Fruit fly (Drosophila melanogaster) whole organism, embryonic: Measurements from ENCODE around the gene ninaG.

Experiments used
- Atf-2 ChIP-seq: fragments of 200-800 bp; sonication (Bioruptor generic); optimal IDR thresholded peaks from 2 replicates; lab custom pipeline; 2016; ENCODE audit warnings: missing biosample characterization, missing genetic modification characterization
- Atf3 ChIP-seq: fragments of 200-800 bp; sonication (Bioruptor generic); optimal IDR thresholded peaks from 3 replicates; lab custom pipeline; 2016; ENCODE audit warnings: missing biosample characterization, missing genetic modification characterization
- Awh ChIP-seq: fragments of 200-800 bp; sonication (Bioruptor generic); IDR thresholded peaks from 2 replicates; pipeline ENCODE4, ENCODE4 v1.3.6; 2022; ENCODE audit warnings: missing biosample characterization, missing genetic modification characterization
- Bteb2 ChIP-seq: fragments of 200-800 bp; sonication (Bioruptor generic); optimal IDR thresholded peaks from 2 replicates; lab custom pipeline; 2016; ENCODE audit warnings: missing biosample characterization, missing genetic modification characterization
- CG1024 ChIP-seq: fragments of 200-800 bp; sonication (Bioruptor generic); IDR thresholded peaks from 2 replicates; pipeline ENCODE4 v1.3.6; 2022; ENCODE audit warnings: missing biosample characterization, missing genetic modification characterization
- CG1529 ChIP-seq: fragments of 200-800 bp; sonication (Bioruptor generic); optimal IDR thresholded peaks from 3 replicates; lab custom pipeline; 2018; ENCODE audit warnings: missing biosample characterization, missing genetic modification characterization
- CG15601 ChIP-seq: fragments of 200-800 bp; sonication (Bioruptor generic); optimal IDR thresholded peaks from 3 replicates; lab custom pipeline; 2019; ENCODE audit warnings: missing biosample characterization, mild to moderate bottlenecking, missing genetic modification characterization, moderate library complexity
- CG17912 ChIP-seq: fragments of 200-800 bp; sonication (Bioruptor generic); optimal IDR thresholded peaks from 2 replicates; lab custom pipeline; 2018; ENCODE audit warnings: missing biosample characterization, mild to moderate bottlenecking, missing genetic modification characterization
- CG2120 ChIP-seq: fragments of 200-800 bp; sonication (Bioruptor generic); optimal IDR thresholded peaks from 3 replicates; lab custom pipeline; 2016; ENCODE audit warnings: missing biosample characterization, missing genetic modification characterization
- CG2199 ChIP-seq: fragments of 200-800 bp; sonication (Bioruptor generic); IDR thresholded peaks from 3 replicates; pipeline ENCODE4 v1.3.6; 2022; ENCODE audit warnings: missing biosample characterization, missing genetic modification characterization
- CG2712 ChIP-seq: fragments of 200-800 bp; optimal IDR thresholded peaks from 3 replicates; lab custom pipeline; 2019; ENCODE audit warnings: missing biosample characterization, mild to moderate bottlenecking, missing genetic modification characterization, moderate library complexity
- CG30431 ChIP-seq: fragments of 200-800 bp; sonication (Bioruptor generic); optimal IDR thresholded peaks from 2 replicates; lab custom pipeline; 2017; ENCODE audit warnings: missing biosample characterization, missing genetic modification characterization
- CG34224 ChIP-seq: fragments of 200-800 bp; sonication (Bioruptor generic); IDR thresholded peaks from 3 replicates; pipeline ENCODE4 v1.3.6; 2022; ENCODE audit warnings: missing biosample characterization, missing genetic modification characterization; ENCODE audit not compliant: partially characterized antibody
- CG4328 ChIP-seq: fragments of 200-800 bp; sonication (Bioruptor generic); optimal IDR thresholded peaks from 3 replicates; lab custom pipeline; 2017; ENCODE audit warnings: missing biosample characterization, missing genetic modification reagents, missing genetic modification characterization
- CG4404 ChIP-seq: fragments of 200-800 bp; sonication (Bioruptor generic); IDR thresholded peaks from 2 replicates; pipeline ENCODE4 v1.3.6; 2022; ENCODE audit warnings: missing biosample characterization, missing genetic modification characterization
- CG7786 ChIP-seq: fragments of 200-800 bp; sonication (Bioruptor generic); optimal IDR thresholded peaks from 2 replicates; lab custom pipeline; 2016; ENCODE audit warnings: missing biosample characterization, missing genetic modification characterization
- CG8359 ChIP-seq: fragments of 200-800 bp; sonication (Bioruptor generic); optimal IDR thresholded peaks from 2 replicates; lab custom pipeline; 2017; ENCODE audit warnings: missing biosample characterization, mild to moderate bottlenecking, missing genetic modification characterization, borderline replicate concordance
- CG9215 ChIP-seq: fragments of 200-800 bp; sonication (Bioruptor generic); IDR thresholded peaks from 2 replicates; pipeline ENCODE4 v1.3.6; 2022; ENCODE audit warnings: missing biosample characterization, missing genetic modification characterization
- CG9876 ChIP-seq: fragments of 200-800 bp; sonication (Bioruptor generic); optimal IDR thresholded peaks from 2 replicates; lab custom pipeline; 2016; ENCODE audit warnings: missing biosample characterization, missing genetic modification characterization
- CrebB ChIP-seq: fragments of 200-800 bp; sonication (Bioruptor generic); optimal IDR thresholded peaks from 3 replicates; lab custom pipeline; 2018; ENCODE audit warnings: missing biosample characterization, mild to moderate bottlenecking, missing genetic modification characterization
- Elba2 ChIP-seq: fragments of 200-800 bp; sonication (Bioruptor generic); optimal IDR thresholded peaks from 3 replicates; lab custom pipeline; 2016; ENCODE audit warnings: missing biosample characterization, missing genetic modification characterization
- GATAe ChIP-seq: fragments of 200-800 bp; sonication (Bioruptor generic); conservative IDR thresholded peaks from 2 replicates; pipeline ENCODE4 v1.3.6; 2022; ENCODE audit warnings: missing biosample characterization, missing genetic modification characterization
- HHEX ChIP-seq: fragments of 200-800 bp; sonication (Bioruptor generic); optimal IDR thresholded peaks from 3 replicates; lab custom pipeline; 2017; ENCODE audit warnings: missing biosample characterization, mild to moderate bottlenecking, missing genetic modification characterization, missing genetic modification reagents
- Mes4 ChIP-seq: fragments of 200-800 bp; sonication (Bioruptor generic); optimal IDR thresholded peaks from 2 replicates; lab custom pipeline; 2016; ENCODE audit warnings: missing biosample characterization, missing genetic modification characterization
- NC2α ChIP-seq: fragments of 200-800 bp; sonication (Bioruptor generic); optimal IDR thresholded peaks from 2 replicates; lab custom pipeline; 2016; ENCODE audit warnings: missing biosample characterization, missing genetic modification characterization
- NC2β ChIP-seq: fragments of 200-800 bp; sonication (Bioruptor generic); optimal IDR thresholded peaks from 2 replicates; lab custom pipeline; 2016; ENCODE audit warnings: missing biosample characterization, missing genetic modification characterization
- Sox100B ChIP-seq: fragments of 200-800 bp; sonication (Bioruptor generic); optimal IDR thresholded peaks from 3 replicates; lab custom pipeline; 2018; ENCODE audit warnings: missing biosample characterization, mild to moderate bottlenecking, missing genetic modification characterization
- Tbp ChIP-seq: fragments of >200 bp; optimal IDR thresholded peaks from 2 replicates; lab custom pipeline; 2018; ENCODE audit warnings: missing biosample characterization, missing genetic modification characterization
- abd-A ChIP-seq: fragments of 200-800 bp; sonication (Bioruptor generic); optimal IDR thresholded peaks from 3 replicates; lab custom pipeline; 2019; ENCODE audit warnings: missing biosample characterization, mild to moderate bottlenecking, missing genetic modification characterization, moderate library complexity
- bbx ChIP-seq: fragments of 200-800 bp; sonication (Bioruptor generic); IDR thresholded peaks from 2 replicates; pipeline ENCODE4 v1.3.6; 2022; ENCODE audit warnings: missing biosample characterization, missing genetic modification characterization; ENCODE audit not compliant: partially characterized antibody
- bcd ChIP-seq: fragments of 200-800 bp; sonication (Bioruptor generic); optimal IDR thresholded peaks from 2 replicates; lab custom pipeline; 2017; ENCODE audit warnings: missing biosample characterization, mild to moderate bottlenecking, missing genetic modification characterization
- br ChIP-seq: fragments of >200 bp; optimal IDR thresholded peaks from 2 replicates; lab custom pipeline; 2017
- chif ChIP-seq, 2 experiments: fragments of 200-800 bp; sonication (Bioruptor generic); optimal IDR thresholded peaks; 3 replicates each; lab custom pipeline; 2016; ENCODE audit warnings: missing biosample characterization in 2 of 2, missing genetic modification characterization in 2 of 2
- crc ChIP-seq: fragments of 200-800 bp; sonication (Bioruptor generic); optimal IDR thresholded peaks from 2 replicates; lab custom pipeline; 2016; ENCODE audit warnings: missing biosample characterization, missing genetic modification characterization
- cwo ChIP-seq: fragments of 200-800 bp; sonication (Bioruptor generic); optimal IDR thresholded peaks from 3 replicates; lab custom pipeline; 2017; ENCODE audit warnings: missing biosample characterization, missing genetic modification characterization, mild to moderate bottlenecking, moderate library complexity, missing genetic modification reagents
- dan ChIP-seq: fragments of 200-800 bp; sonication (Bioruptor generic); IDR thresholded peaks from 2 replicates; pipeline ENCODE4 v1.3.6; 2022; ENCODE audit warnings: missing biosample characterization, missing genetic modification characterization
- dm ChIP-seq: fragments of 200-800 bp; sonication (Bioruptor generic); optimal IDR thresholded peaks from 3 replicates; lab custom pipeline; 2016; ENCODE audit warnings: missing biosample characterization, missing genetic modification characterization
- dpn ChIP-seq, 2 experiments: fragments of 200-800 bp; sonication (Bioruptor generic); optimal IDR thresholded peaks; 3 replicates each; lab custom pipeline; 2016; ENCODE audit warnings: missing biosample characterization in 2 of 2, missing genetic modification characterization in 2 of 2
- dysf ChIP-seq: fragments of 200-800 bp; sonication (Bioruptor generic); IDR thresholded peaks from 3 replicates; pipeline ENCODE4 v1.3.6; 2022; ENCODE audit warnings: missing biosample characterization, missing genetic modification characterization
- fd64A ChIP-seq: fragments of 200-800 bp; sonication (Bioruptor generic); optimal IDR thresholded peaks from 3 replicates; lab custom pipeline; 2018; ENCODE audit warnings: missing biosample characterization, mild to moderate bottlenecking, missing genetic modification characterization
- gcm2 ChIP-seq: fragments of 200-800 bp; sonication (Bioruptor generic); optimal IDR thresholded peaks from 2 replicates; lab custom pipeline; 2016; ENCODE audit warnings: missing biosample characterization, missing genetic modification characterization
- gem ChIP-seq: fragments of 200-800 bp; sonication (Bioruptor generic); optimal IDR thresholded peaks from 2 replicates; lab custom pipeline; 2019; ENCODE audit warnings: missing biosample characterization, mild to moderate bottlenecking, missing genetic modification characterization, moderate library complexity
- hth ChIP-seq: fragments of >200 bp; optimal IDR thresholded peaks from 2 replicates; lab custom pipeline; 2017; ENCODE audit warnings: inconsistent platforms
- kah ChIP-seq: fragments of 200-800 bp; sonication (Bioruptor generic); optimal IDR thresholded peaks from 2 replicates; lab custom pipeline; 2018; ENCODE audit warnings: missing biosample characterization, mild to moderate bottlenecking, missing genetic modification characterization
- lola ChIP-seq, 3 experiments: fragments of >200 bp in 2 of 3; fragments of 200-800 bp in 1 of 3; sonication (Bioruptor generic) in 1 of 3; optimal IDR thresholded peaks; 2 replicates each; lab custom pipeline; 2017 to 2019; ENCODE audit warnings: missing biosample characterization in 3 of 3, missing genetic modification characterization in 3 of 3, mild to moderate bottlenecking in 1 of 3, moderate library complexity in 1 of 3
- nerfin-2 ChIP-seq: fragments of 200-800 bp; sonication (Bioruptor generic); IDR thresholded peaks from 2 replicates; pipeline ENCODE4 v1.3.6; 2022; ENCODE audit warnings: missing biosample characterization, missing genetic modification characterization; ENCODE audit not compliant: partially characterized antibody
- pum ChIP-seq: fragments of 200-800 bp; sonication (Bioruptor generic); optimal IDR thresholded peaks from 2 replicates; lab custom pipeline; 2016; ENCODE audit warnings: missing biosample characterization, missing genetic modification characterization
- sens ChIP-seq: fragments of 200-800 bp; sonication (Bioruptor generic); peaks from one replicate; lab custom pipeline; 2016; ENCODE audit warnings: missing biosample characterization, missing genetic modification characterization
- sob ChIP-seq: fragments of 200-800 bp; sonication (Bioruptor generic); IDR thresholded peaks from 2 replicates; pipeline ENCODE4 v1.3.6; 2022; ENCODE audit warnings: missing biosample characterization, missing genetic modification characterization
- tio ChIP-seq: fragments of 200-800 bp; sonication (Bioruptor generic); optimal IDR thresholded peaks from 2 replicates; lab custom pipeline; 2017; ENCODE audit warnings: missing biosample characterization, missing genetic modification characterization, inconsistent platforms
- wek ChIP-seq: fragments of 200-800 bp; sonication (Bioruptor generic); optimal IDR thresholded peaks from 3 replicates; lab custom pipeline; 2018; ENCODE audit warnings: missing biosample characterization, mild to moderate bottlenecking, missing genetic modification characterization, moderate library complexity
- z ChIP-seq: fragments of 200-800 bp; sonication (Bioruptor generic); IDR thresholded peaks from 3 replicates; pipeline ENCODE4 v1.3.6; 2022; ENCODE audit warnings: missing biosample characterization, missing genetic modification characterization

ninaG gene

dm6 chr3R:11409667-11410137 is 11.8 kb downstream of the ninaG start, which contains the start of the genes mgr and Irbp (continued):
- TF ChIP-seq CG1529 (GFP tag; lab: Kevin White, UChicago): peak; percentile 66
- peak; percentile 8 for TF ChIP-seq Elba2 (GFP tag; lab: Kevin White, UChicago)
- TF ChIP-seq crc: no peak
- peak; percentile 81; the same call in 1 of the 3 replicates for TF ChIP-seq CG2199
- peak; percentile 79 for TF ChIP-seq CG30431 (GFP tag; lab: Kevin White, UChicago)
- TF ChIP-seq dpn (GFP tag; optimal IDR thresholded peaks at IDR 0.05; lab: Kevin White, UChicago): peak; percentile 18 to 92
- no peak for TF ChIP-seq abd-A (tag; lab: Kevin White, UChicago)
- peak; percentile 89 for TF ChIP-seq HHEX
- no peak for TF ChIP-seq z (GFP tag; lab: Robert Waterston, UW)
- peak; percentile 78 for TF ChIP-seq bbx (GFP tag; lab: Robert Waterston, UW)
- peak; percentile 89 for TF ChIP-seq CG1024
- peak; percentile 86 for TF ChIP-seq GATAe (GFP tag; lab: Robert Waterston, UW)
- peak; percentile 11 for TF ChIP-seq Mes4 (GFP tag; lab: Kevin White, UChicago)
- peak; percentile 90 for TF ChIP-seq Sox100B (GFP tag; lab: Kevin White, UChicago)
- TF ChIP-seq gem: peak; percentile 97
- TF ChIP-seq kah: peak; percentile 68
- peak; percentile 75 for TF ChIP-seq CrebB
- TF ChIP-seq br: no peak
- TF ChIP-seq NC2α (GFP tag; lab: Kevin White, UChicago): no peak
- peak; percentile 9 for TF ChIP-seq gcm2 (GFP tag; lab: Kevin White, UChicago)
- peak; percentile 34 for TF ChIP-seq CG17912 (GFP tag; lab: Kevin White, UChicago)
- peak; percentile 69 for TF ChIP-seq CG4328 (GFP tag; lab: Kevin White, UChicago)
- TF ChIP-seq Bteb2: peak; percentile 49
- peak; percentile 25 for TF ChIP-seq pum
- peak; percentile 88 for TF ChIP-seq bcd
- TF ChIP-seq Atf3 (GFP tag; lab: Kevin White, UChicago): no peak
- TF ChIP-seq Awh (GFP tag; lab: Robert Waterston, UW): peak; percentile 91
- peak; percentile 91 for TF ChIP-seq sens (GFP tag; lab: Kevin White, UChicago)
- peak; percentile 93 for TF ChIP-seq dysf (GFP tag; lab: Robert Waterston, UW)
- peak; percentile 46; the same call in 1 of the 2 replicates for TF ChIP-seq dan (GFP tag; lab: Robert Waterston, UW)
- TF ChIP-seq chif (GFP tag; optimal IDR thresholded peaks at IDR 0.05; lab: Kevin White, UChicago): peak in 1 of 2 experiments; percentile 18
- TF ChIP-seq tio: no peak
- peak; percentile 69 for TF ChIP-seq nerfin-2 (GFP tag; lab: Robert Waterston, UW)
- no peak for TF ChIP-seq NC2β (GFP tag; lab: Kevin White, UChicago)
- no peak for TF ChIP-seq wek (GFP tag; lab: Kevin White, UChicago)
- no peak for TF ChIP-seq Tbp
- TF ChIP-seq CG7786 (GFP tag; lab: Kevin White, UChicago): peak; percentile 8
- TF ChIP-seq Atf-2 (GFP tag; lab: Kevin White, UChicago): peak; percentile 11
- peak; percentile 84 for TF ChIP-seq CG2120
- peak; percentile 92 for TF ChIP-seq CG4404 (GFP tag; lab: Robert Waterston, UW)
- TF ChIP-seq sob (GFP tag; lab: Robert Waterston, UW): peak; percentile 98
- peak; percentile 8 for TF ChIP-seq fd64A
- peak in 1 of 3 experiments; percentile 93 for TF ChIP-seq lola (GFP tag; optimal IDR thresholded peaks at IDR 0.05; lab: Kevin White, UChicago)
- TF ChIP-seq hth (lab: Kevin White, UChicago): no peak
- peak; percentile 19 for TF ChIP-seq dm (GFP tag; lab: Kevin White, UChicago)
- TF ChIP-seq cwo: peak; percentile 87
- no peak for TF ChIP-seq CG9876
- TF ChIP-seq CG15601: peak; percentile 91
- peak; percentile 97 for TF ChIP-seq CG2712 (tag; lab: Kevin White, UChicago)
- peak; percentile 91 for TF ChIP-seq CG34224 (GFP tag; lab: Robert Waterston, UW)
- peak; percentile 75 for TF ChIP-seq CG8359 (GFP tag; lab: Kevin White, UChicago)
- TF ChIP-seq CG9215: peak; percentile 93
